Worm (Caenorhabditis elegans) whole organism, young adult: ENCODE results near the gene K09C4.5.
A peak's percentile ranks its signal among the peaks of the same experiment; 100 is the strongest.

ENCODE experiments used
- B0336.3 ChIP-seq: fragments of 200-800 bp; sonication (Bioruptor generic); IDR thresholded peaks from 2 replicates; pipeline ENCODE4 v1.3.6; 2022; ENCODE audit warnings: missing genetic modification characterization, missing compliant biosample characterization
- F33H1.4 ChIP-seq: fragments of 200-800 bp; sonication (Bioruptor generic); IDR thresholded peaks from 2 replicates; pipeline ENCODE4 v1.3.6; 2022; ENCODE audit warnings: missing genetic modification reagents, missing genetic modification characterization, missing compliant biosample characterization
- K12H6.12 ChIP-seq: fragments of 200-800 bp; sonication (Bioruptor generic); optimal IDR thresholded peaks from 2 replicates; lab custom pipeline; 2018; ENCODE audit warnings: mild to moderate bottlenecking, missing genetic modification characterization, missing compliant biosample characterization
- T07F8.4 ChIP-seq: sonication (generic microtip); optimal IDR thresholded peaks from 2 replicates; lab custom pipeline; 2016; ENCODE audit warnings: mild to moderate bottlenecking, missing genetic modification characterization, moderate library complexity, missing compliant biosample characterization
- Y79H2A.3 ChIP-seq: fragments of 200-800 bp; sonication (Bioruptor generic); conservative IDR thresholded peaks from 2 replicates; pipeline ENCODE4 v1.3.6; 2022; ENCODE audit warnings: missing genetic modification reagents, missing genetic modification characterization, missing compliant biosample characterization
- akir-1 ChIP-seq: fragments of 200-800 bp; sonication (Bioruptor generic); optimal IDR thresholded peaks from 2 replicates; lab custom pipeline; 2018; ENCODE audit warnings: mild to moderate bottlenecking, missing genetic modification characterization, moderate library complexity, missing compliant biosample characterization
- ama-1 ChIP-seq, 3 experiments: fragments of 150-350 bp in 1 of 3; sonication (generic microtip) in 2 of 3; optimal IDR thresholded peaks; 2 replicates each; lab custom pipeline; 2014 to 2018; ENCODE audit warnings: missing biosample characterization in 2 of 3, missing genetic modification characterization in 2 of 3, missing genetic modification reagents in 2 of 3
- athp-1 ChIP-seq: sonication (generic microtip); optimal IDR thresholded peaks from 2 replicates; lab custom pipeline; 2017; ENCODE audit warnings: mild to moderate bottlenecking, missing genetic modification characterization, missing compliant biosample characterization
- attf-3 ChIP-seq: fragments of 200-800 bp; sonication (Bioruptor generic); conservative IDR thresholded peaks from 2 replicates; pipeline ENCODE4 v1.3.6; 2022; ENCODE audit warnings: missing genetic modification reagents, missing genetic modification characterization, missing compliant biosample characterization
- bed-1 ChIP-seq: fragments of 200-800 bp; sonication (Bioruptor generic); IDR thresholded peaks from 2 replicates; pipeline ENCODE4 v1.3.6; 2022; ENCODE audit warnings: missing genetic modification reagents, missing genetic modification characterization, missing compliant biosample characterization
- cebp-1 ChIP-seq, 2 experiments: fragments of 200-800 bp in 1 of 2; sonication (Bioruptor generic) in 1 of 2; sonication (generic microtip) in 1 of 2; IDR thresholded peaks in 1 of 2; optimal IDR thresholded peaks in 1 of 2; 2 replicates each; pipeline versions ENCODE4 v1.3.6 to Lab custom; 2017 to 2022; ENCODE audit warnings: missing compliant biosample characterization in 2 of 2, missing genetic modification characterization in 2 of 2, mild to moderate bottlenecking in 1 of 2, missing genetic modification reagents in 1 of 2, moderate library complexity in 1 of 2
- ceh-27 ChIP-seq: fragments of 200-800 bp; sonication (Bioruptor generic); optimal IDR thresholded peaks from 2 replicates; lab custom pipeline; 2018; ENCODE audit warnings: mild to moderate bottlenecking, missing genetic modification characterization, moderate library complexity, missing compliant biosample characterization
- ceh-40 ChIP-seq: fragments of 200-800 bp; sonication (Bioruptor generic); IDR thresholded peaks from 2 replicates; pipeline ENCODE4 v1.3.6; 2022; ENCODE audit warnings: missing genetic modification characterization, missing compliant biosample characterization
- ceh-58 ChIP-seq: fragments of 200-800 bp; sonication (Bioruptor generic); IDR thresholded peaks from 2 replicates; pipeline ENCODE4 v1.3.6; 2022; ENCODE audit warnings: missing genetic modification characterization, missing compliant biosample characterization
- ceh-79 ChIP-seq: sonication (generic microtip); optimal IDR thresholded peaks from 2 replicates; lab custom pipeline; 2017; ENCODE audit warnings: mild to moderate bottlenecking, missing genetic modification characterization, missing compliant biosample characterization
- ceh-91 ChIP-seq: fragments of 200-800 bp; sonication (Bioruptor generic); IDR thresholded peaks from 2 replicates; pipeline ENCODE4 v1.3.6; 2022; ENCODE audit warnings: missing genetic modification reagents, missing genetic modification characterization, missing compliant biosample characterization
- chd-7 ChIP-seq: sonication (generic microtip); optimal IDR thresholded peaks from 2 replicates; lab custom pipeline; 2016; ENCODE audit warnings: mild to moderate bottlenecking, missing genetic modification characterization, moderate library complexity, missing compliant biosample characterization
- egrh-3 ChIP-seq: fragments of 200-800 bp; sonication (Bioruptor generic); IDR thresholded peaks from 2 replicates; pipeline ENCODE4 v1.3.6; 2022; ENCODE audit warnings: missing genetic modification reagents, missing genetic modification characterization, missing compliant biosample characterization
- him-1 ChIP-seq: sonication (generic microtip); optimal IDR thresholded peaks from 2 replicates; lab custom pipeline; 2016; ENCODE audit warnings: missing genotype, missing genetic modification reagents, missing genetic modification characterization, missing compliant biosample characterization
- hlh-26 ChIP-seq: fragments of 200-800 bp; sonication (Bioruptor generic); conservative IDR thresholded peaks from 2 replicates; pipeline ENCODE4 v1.3.6; 2022; ENCODE audit warnings: missing genetic modification reagents, missing genetic modification characterization, missing compliant biosample characterization
- hmg-1.2 ChIP-seq: fragments of 200-800 bp; sonication (Bioruptor generic); IDR thresholded peaks from 2 replicates; pipeline ENCODE4 v1.3.6; 2022; ENCODE audit warnings: missing genetic modification reagents, missing genetic modification characterization, missing compliant biosample characterization
- hmg-20 ChIP-seq: fragments of 200-800 bp; sonication (Bioruptor generic); IDR thresholded peaks from 2 replicates; pipeline ENCODE4 v1.3.6; 2022; ENCODE audit warnings: missing genetic modification reagents, missing genetic modification characterization, missing compliant biosample characterization
- lin-26 ChIP-seq: fragments of 200-800 bp; sonication (Bioruptor generic); IDR thresholded peaks from 2 replicates; pipeline ENCODE4 v1.3.6; 2022; ENCODE audit warnings: missing genetic modification reagents, missing genetic modification characterization, missing compliant biosample characterization
- lin-35 ChIP-seq, 3 experiments: fragments of 150-350 bp in 2 of 3; sonication (generic microtip) in 1 of 3; optimal IDR thresholded peaks; 2 replicates each; lab custom pipeline; 2014 to 2018; ENCODE audit warnings: missing biosample characterization in 3 of 3, missing genetic modification characterization in 3 of 3, missing genetic modification reagents in 3 of 3
- madf-10 ChIP-seq: sonication (generic microtip); optimal IDR thresholded peaks from 2 replicates; lab custom pipeline; 2016; ENCODE audit warnings: mild to moderate bottlenecking, missing genetic modification characterization, missing compliant biosample characterization
- mxl-1 ChIP-seq: sonication (generic microtip); optimal IDR thresholded peaks from 2 replicates; lab custom pipeline; 2016; ENCODE audit warnings: missing genetic modification characterization, missing compliant biosample characterization
- nfyb-1 ChIP-seq: fragments of 200-800 bp; sonication (Bioruptor generic); IDR thresholded peaks from 2 replicates; pipeline ENCODE4 v1.3.6; 2022; ENCODE audit warnings: missing genetic modification reagents, missing genetic modification characterization, missing compliant biosample characterization
- nhr-179 ChIP-seq: sonication (generic microtip); optimal IDR thresholded peaks from 2 replicates; lab custom pipeline; 2016; ENCODE audit warnings: mild to moderate bottlenecking, missing genetic modification characterization, missing compliant biosample characterization
- nhr-27 ChIP-seq: fragments of 200-800 bp; sonication (Bioruptor generic); optimal IDR thresholded peaks from 2 replicates; lab custom pipeline; 2018; ENCODE audit warnings: mild to moderate bottlenecking, missing genetic modification characterization, moderate library complexity, missing compliant biosample characterization
- nhr-90 ChIP-seq: sonication (generic microtip); optimal IDR thresholded peaks from 2 replicates; lab custom pipeline; 2016; ENCODE audit warnings: missing genotype, mild to moderate bottlenecking, missing genetic modification characterization, missing compliant biosample characterization
- rcor-1 ChIP-seq: fragments of 200-800 bp; sonication (Bioruptor generic); IDR thresholded peaks from 2 replicates; pipeline ENCODE4 v1.3.6; 2022; ENCODE audit warnings: missing genetic modification reagents, missing genetic modification characterization, missing compliant biosample characterization
- rpc-1 ChIP-seq, 2 experiments: fragments of 150-350 bp in 1 of 2; sonication (generic microtip) in 1 of 2; optimal IDR thresholded peaks; 2 replicates each; lab custom pipeline; 2014 to 2018; ENCODE audit warnings: missing biosample characterization in 1 of 2, missing genetic modification characterization in 1 of 2, missing genetic modification reagents in 1 of 2, missing genotype in 1 of 2
- sdz-38 ChIP-seq: sonication (generic microtip); optimal IDR thresholded peaks from 2 replicates; lab custom pipeline; 2016; ENCODE audit warnings: missing genotype, missing genetic modification characterization, missing compliant biosample characterization
- snpc-1.1 ChIP-seq: sonication (generic microtip); optimal IDR thresholded peaks from 2 replicates; lab custom pipeline; 2017; ENCODE audit warnings: missing genetic modification characterization, mild to moderate bottlenecking, missing compliant biosample characterization, antibody characterized with exemption, moderate library complexity, missing genotype, missing genetic modification reagents; ENCODE audit not compliant: insufficient read depth
- zfh-2 ChIP-seq: fragments of 200-800 bp; sonication (Bioruptor generic); conservative IDR thresholded peaks from 2 replicates; pipeline ENCODE4 v1.3.6; 2022; ENCODE audit warnings: missing genetic modification reagents, missing genetic modification characterization, missing compliant biosample characterization
- zim-3 ChIP-seq: sonication (generic microtip); optimal IDR thresholded peaks from 2 replicates; lab custom pipeline; 2017; ENCODE audit warnings: mild to moderate bottlenecking, missing genetic modification characterization, moderate library complexity, missing compliant biosample characterization
- ztf-18 ChIP-seq: sonication (generic microtip); optimal IDR thresholded peaks from 2 replicates; lab custom pipeline; 2016; ENCODE audit warnings: missing genotype, mild to moderate bottlenecking, missing genetic modification characterization, missing compliant biosample characterization

Gene K09C4.5

ce11 chrX:3260509-3260908, 21.9 kb upstream of the K09C4.5 start, which contains the start of gene lbp-2:
Gene lbp-2 (plus strand): TSS chrX:3260610.
- no peak for TF ChIP-seq bed-1 (GFP tag; lab: Robert Waterston, UW)
- no peak for TF ChIP-seq T07F8.4
- TF ChIP-seq ceh-91: no peak
- no peak for TF ChIP-seq K12H6.12 (tag; lab: Kevin White, UChicago)
- TF ChIP-seq ama-1 (optimal IDR thresholded peaks at IDR 0.05; lab: Kevin White, UChicago): no peak
- TF ChIP-seq ama-1 (GFP tag; optimal IDR thresholded peaks at IDR 0.05; lab: Kevin White, UChicago): no peak
- no peak for TF ChIP-seq hmg-1.2 (GFP tag; lab: Robert Waterston, UW)
- no peak for TF ChIP-seq rcor-1
- TF ChIP-seq egrh-3 (GFP tag; lab: Robert Waterston, UW): no peak
- no peak for TF ChIP-seq F33H1.4
- TF ChIP-seq ceh-79 (tag; lab: Kevin White, UChicago): no peak
- no peak for TF ChIP-seq nhr-179
- TF ChIP-seq sdz-38: no peak
- TF ChIP-seq cebp-1 (GFP tag; IDR thresholded peaks at IDR 0.05; lab: Robert Waterston, UW): no peak
- TF ChIP-seq cebp-1 (tag; optimal IDR thresholded peaks at IDR 0.05; lab: Kevin White, UChicago): no peak
- no peak for TF ChIP-seq mxl-1 (tag; lab: Kevin White, UChicago)
- TF ChIP-seq nfyb-1 (GFP tag; lab: Robert Waterston, UW): no peak
- TF ChIP-seq rpc-1 (optimal IDR thresholded peaks at IDR 0.05; lab: Kevin White, UChicago): no peak
- TF ChIP-seq rpc-1 (tag; optimal IDR thresholded peaks at IDR 0.05; lab: Kevin White, UChicago): no peak
- no peak for TF ChIP-seq zfh-2 (GFP tag; lab: Robert Waterston, UW)
- TF ChIP-seq zim-3 (tag; lab: Kevin White, UChicago): no peak
- no peak for TF ChIP-seq ceh-58 (GFP tag; lab: Robert Waterston, UW)
- TF ChIP-seq, all 124 proteins: peak for 0

ce11 chrX:3262600-3262999, 19.8 kb upstream of the K09C4.5 start, which contains the start of gene fbxb-71:
Gene fbxb-71 (plus strand): TSS chrX:3262900.
- no peak for TF ChIP-seq ceh-40 (GFP tag; lab: Robert Waterston, UW)
- TF ChIP-seq nhr-27 (tag; lab: Kevin White, UChicago): no peak
- no peak for TF ChIP-seq him-1 (tag; lab: Kevin White, UChicago)
- no peak for TF ChIP-seq lin-26 (GFP tag; lab: Robert Waterston, UW)
- no peak for TF ChIP-seq chd-7 (tag; lab: Kevin White, UChicago)
- TF ChIP-seq nhr-90 (tag; lab: Kevin White, UChicago): no peak
- no peak for TF ChIP-seq hlh-26 (GFP tag; lab: Robert Waterston, UW)
- TF ChIP-seq snpc-1.1 (tag; lab: Kevin White, UChicago): no peak
- TF ChIP-seq mxl-1 (tag; lab: Kevin White, UChicago): no peak
- no peak for TF ChIP-seq lin-35 (GFP tag; optimal IDR thresholded peaks at IDR 0.05; lab: Kevin White, UChicago)
- TF ChIP-seq bed-1 (GFP tag; lab: Robert Waterston, UW): no peak
- TF ChIP-seq attf-3 (GFP tag; lab: Robert Waterston, UW): no peak
- TF ChIP-seq athp-1 (tag; lab: Kevin White, UChicago): no peak
- no peak for TF ChIP-seq akir-1 (GFP tag; lab: Kevin White, UChicago)
- no peak for TF ChIP-seq B0336.3 (GFP tag; lab: Robert Waterston, UW)
- no peak for TF ChIP-seq hmg-20

- TF ChIP-seq ceh-27 (GFP tag; lab: Kevin White, UChicago) (peak; percentile 29), ztf-18 (tag; lab: Kevin White, UChicago) (no peak), madf-10 (no peak), Y79H2A.3 (GFP tag; lab: Robert Waterston, UW) (no peak)
- TF ChIP-seq, all 124 proteins: peak for 1
These were observed 11.6 kb upstream of the K09C4.5 start, which contains the start of gene sul-1 for ce11 chrX:3270806-3271205. Gene sul-1 (minus strand): TSS chrX:3270906.
